Worm (Caenorhabditis elegans) whole organism, midembryonic: Measurements from ENCODE around the gene srz-1.
"Not testable (repeated sequence)": the region's sequence is repeated elsewhere in the genome, so short reads cannot be mapped to it uniquely, and the experiment has no call there.

Experiments used
- flt-1 ChIP-seq: fragments of 200-800 bp; sonication (Bioruptor generic); IDR thresholded peaks from 2 replicates; pipeline ENCODE4 v1.3.6; 2022; ENCODE audit warnings: missing genetic modification characterization, missing compliant biosample characterization
- ztf-23 ChIP-seq: fragments of 200-800 bp; sonication (Bioruptor generic); IDR thresholded peaks from 2 replicates; pipeline ENCODE4 v1.3.6; 2022; ENCODE audit warnings: missing genetic modification reagents, missing genetic modification characterization, missing compliant biosample characterization

DNA sequence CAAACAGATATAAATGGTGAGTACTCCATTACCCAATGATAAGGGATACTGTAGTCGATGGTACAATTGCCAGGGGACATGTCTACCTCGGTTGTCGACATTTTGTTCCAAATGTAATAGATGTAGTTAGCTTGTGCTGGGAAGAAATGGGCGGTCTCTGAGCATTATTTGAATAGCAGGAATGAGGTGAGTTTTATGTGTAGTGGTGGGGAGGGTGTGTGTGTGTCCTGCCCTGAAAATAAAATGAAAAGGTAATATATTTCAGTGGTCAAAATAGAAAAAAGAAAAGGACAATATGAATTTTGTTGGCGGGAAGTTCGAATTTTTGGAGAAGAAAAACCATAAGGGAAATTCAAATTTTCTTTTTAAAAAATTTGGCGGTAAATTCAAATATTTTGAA lies 14.8 kb upstream of the srz-1 start, which contains the start of gene Y70C5B.2:
- TF ChIP-seq ztf-23, flt-1 (GFP tag; lab: Robert Waterston, UW): not testable (repeated sequence)
